Worm (Caenorhabditis elegans) whole organism, young adult: ENCODE results near the gene dyn-1.

Experiments used
- B0336.3 ChIP-seq: fragments of 200-800 bp; sonication (Bioruptor generic); IDR thresholded peaks from 2 replicates; pipeline ENCODE4 v1.3.6; 2022; ENCODE audit warnings: missing genetic modification characterization, missing compliant biosample characterization
- C06A6.2 ChIP-seq: fragments of 200-800 bp; sonication (Bioruptor generic); conservative IDR thresholded peaks from 2 replicates; pipeline ENCODE4 v1.3.6; 2022; ENCODE audit warnings: missing genetic modification characterization, missing compliant biosample characterization
- F23B12.7 ChIP-seq: sonication (generic microtip); optimal IDR thresholded peaks from 2 replicates; lab custom pipeline; 2017; ENCODE audit warnings: missing genetic modification characterization, mild to moderate bottlenecking, missing compliant biosample characterization, antibody characterized with exemption, moderate library complexity; ENCODE audit not compliant: insufficient read depth
- F37B4.10 ChIP-seq: fragments of 200-800 bp; sonication (Bioruptor generic); IDR thresholded peaks from 2 replicates; pipeline ENCODE4 v1.3.6; 2022; ENCODE audit warnings: missing genetic modification characterization, missing compliant biosample characterization
- F39B2.1 ChIP-seq: fragments of 200-800 bp; sonication (Bioruptor generic); IDR thresholded peaks from 2 replicates; pipeline ENCODE4 v1.3.6; 2022; ENCODE audit warnings: missing genetic modification reagents, missing genetic modification characterization, missing compliant biosample characterization
- F52B5.7 ChIP-seq: sonication (generic microtip); optimal IDR thresholded peaks from 2 replicates; lab custom pipeline; 2016; ENCODE audit warnings: mild to moderate bottlenecking, missing genetic modification characterization, missing compliant biosample characterization
- K12H6.12 ChIP-seq: fragments of 200-800 bp; sonication (Bioruptor generic); optimal IDR thresholded peaks from 2 replicates; lab custom pipeline; 2018; ENCODE audit warnings: mild to moderate bottlenecking, missing genetic modification characterization, missing compliant biosample characterization
- T26A5.8 ChIP-seq: sonication (generic microtip); optimal IDR thresholded peaks from 2 replicates; lab custom pipeline; 2016; ENCODE audit warnings: missing genetic modification characterization, missing compliant biosample characterization
- Y53G8AR.9 ChIP-seq: fragments of 200-800 bp; sonication (Bioruptor generic); conservative IDR thresholded peaks from 2 replicates; pipeline ENCODE4 v1.3.6; 2022; ENCODE audit warnings: missing genetic modification reagents, missing genetic modification characterization, missing compliant biosample characterization
- akir-1 ChIP-seq: fragments of 200-800 bp; sonication (Bioruptor generic); optimal IDR thresholded peaks from 2 replicates; lab custom pipeline; 2018; ENCODE audit warnings: mild to moderate bottlenecking, missing genetic modification characterization, moderate library complexity, missing compliant biosample characterization
- aptf-2 ChIP-seq: fragments of 200-800 bp; sonication (Bioruptor generic); conservative IDR thresholded peaks from 2 replicates; pipeline ENCODE4 v1.3.6; 2022; ENCODE audit warnings: missing genetic modification reagents, missing genetic modification characterization, missing compliant biosample characterization
- athp-1 ChIP-seq: sonication (generic microtip); optimal IDR thresholded peaks from 2 replicates; lab custom pipeline; 2017; ENCODE audit warnings: mild to moderate bottlenecking, missing genetic modification characterization, missing compliant biosample characterization
- attf-6 ChIP-seq: fragments of 200-800 bp; sonication (Bioruptor generic); IDR thresholded peaks from 2 replicates; pipeline ENCODE4 v1.3.6; 2022; ENCODE audit warnings: missing genetic modification reagents, missing genetic modification characterization, missing compliant biosample characterization
- bed-1 ChIP-seq: fragments of 200-800 bp; sonication (Bioruptor generic); IDR thresholded peaks from 2 replicates; pipeline ENCODE4 v1.3.6; 2022; ENCODE audit warnings: missing genetic modification reagents, missing genetic modification characterization, missing compliant biosample characterization
- ccch-3 ChIP-seq: fragments of 200-800 bp; sonication (Bioruptor generic); optimal IDR thresholded peaks from 2 replicates; lab custom pipeline; 2018; ENCODE audit warnings: mild to moderate bottlenecking, missing genetic modification characterization, missing compliant biosample characterization
- cebp-1 ChIP-seq, 2 experiments: fragments of 200-800 bp in 1 of 2; sonication (Bioruptor generic) in 1 of 2; sonication (generic microtip) in 1 of 2; IDR thresholded peaks in 1 of 2; optimal IDR thresholded peaks in 1 of 2; 2 replicates each; pipeline versions ENCODE4 v1.3.6 to Lab custom; 2017 to 2022; ENCODE audit warnings: missing compliant biosample characterization in 2 of 2, missing genetic modification characterization in 2 of 2, mild to moderate bottlenecking in 1 of 2, missing genetic modification reagents in 1 of 2, moderate library complexity in 1 of 2
- ceh-100 ChIP-seq: fragments of 200-800 bp; sonication (Bioruptor generic); IDR thresholded peaks from 2 replicates; pipeline ENCODE4 v1.3.6; 2022; ENCODE audit warnings: missing genetic modification reagents, missing genetic modification characterization, missing compliant biosample characterization
- ceh-91 ChIP-seq: fragments of 200-800 bp; sonication (Bioruptor generic); IDR thresholded peaks from 2 replicates; pipeline ENCODE4 v1.3.6; 2022; ENCODE audit warnings: missing genetic modification reagents, missing genetic modification characterization, missing compliant biosample characterization
- chd-7 ChIP-seq: sonication (generic microtip); optimal IDR thresholded peaks from 2 replicates; lab custom pipeline; 2016; ENCODE audit warnings: mild to moderate bottlenecking, missing genetic modification characterization, moderate library complexity, missing compliant biosample characterization
- dox-1 ChIP-seq: fragments of 200-800 bp; sonication (Bioruptor generic); IDR thresholded peaks from 2 replicates; pipeline ENCODE4 v1.3.6; 2022; ENCODE audit warnings: missing genetic modification reagents, missing genetic modification characterization, missing compliant biosample characterization
- egrh-3 ChIP-seq: fragments of 200-800 bp; sonication (Bioruptor generic); IDR thresholded peaks from 2 replicates; pipeline ENCODE4 v1.3.6; 2022; ENCODE audit warnings: missing genetic modification reagents, missing genetic modification characterization, missing compliant biosample characterization
- ekl-4 ChIP-seq: fragments of 200-800 bp; sonication (Bioruptor generic); IDR thresholded peaks from 2 replicates; pipeline ENCODE4 v1.3.6; 2022; ENCODE audit warnings: missing genetic modification reagents, missing genetic modification characterization, missing compliant biosample characterization
- hmg-1.2 ChIP-seq: fragments of 200-800 bp; sonication (Bioruptor generic); IDR thresholded peaks from 2 replicates; pipeline ENCODE4 v1.3.6; 2022; ENCODE audit warnings: missing genetic modification reagents, missing genetic modification characterization, missing compliant biosample characterization
- hrde-1 ChIP-seq: sonication (generic microtip); optimal IDR thresholded peaks from 2 replicates; lab custom pipeline; 2016; ENCODE audit warnings: missing genetic modification characterization, mild to moderate bottlenecking, missing compliant biosample characterization, moderate library complexity, missing genotype, missing genetic modification reagents, borderline replicate concordance
- let-607 ChIP-seq, 2 experiments: fragments of 200-800 bp in 1 of 2; sonication (Bioruptor generic) in 1 of 2; sonication (generic microtip) in 1 of 2; optimal IDR thresholded peaks; 2 replicates each; lab custom pipeline; 2016 to 2018; ENCODE audit warnings: mild to moderate bottlenecking in 2 of 2, missing compliant biosample characterization in 2 of 2, missing genetic modification characterization in 2 of 2, moderate library complexity in 2 of 2, missing genotype in 1 of 2
- lin-35 ChIP-seq, 3 experiments: fragments of 150-350 bp in 2 of 3; sonication (generic microtip) in 1 of 3; optimal IDR thresholded peaks; 2 replicates each; lab custom pipeline; 2014 to 2018; ENCODE audit warnings: missing biosample characterization in 3 of 3, missing genetic modification characterization in 3 of 3, missing genetic modification reagents in 3 of 3
- lir-1 ChIP-seq: fragments of 200-800 bp; sonication (Bioruptor generic); conservative IDR thresholded peaks from 2 replicates; pipeline ENCODE4 v1.3.6; 2022; ENCODE audit warnings: missing genetic modification reagents, missing genetic modification characterization, missing compliant biosample characterization
- madf-8 ChIP-seq: fragments of 200-800 bp; sonication (Bioruptor generic); conservative IDR thresholded peaks from 2 replicates; pipeline ENCODE4 v1.3.6; 2022; ENCODE audit warnings: missing genetic modification reagents, missing genetic modification characterization, missing compliant biosample characterization
- mxl-1 ChIP-seq: sonication (generic microtip); optimal IDR thresholded peaks from 2 replicates; lab custom pipeline; 2016; ENCODE audit warnings: missing genetic modification characterization, missing compliant biosample characterization
- nfya-2 ChIP-seq: fragments of 200-800 bp; sonication (Bioruptor generic); IDR thresholded peaks from 2 replicates; pipeline ENCODE4 v1.3.6; 2022; ENCODE audit warnings: missing genetic modification reagents, missing genetic modification characterization, missing compliant biosample characterization
- nfyb-1 ChIP-seq: fragments of 200-800 bp; sonication (Bioruptor generic); IDR thresholded peaks from 2 replicates; pipeline ENCODE4 v1.3.6; 2022; ENCODE audit warnings: missing genetic modification reagents, missing genetic modification characterization, missing compliant biosample characterization
- nhr-80 ChIP-seq: sonication (generic microtip); optimal IDR thresholded peaks from 2 replicates; lab custom pipeline; 2016; ENCODE audit warnings: missing genetic modification characterization, missing compliant biosample characterization
- repo-1 ChIP-seq: sonication (generic microtip); optimal IDR thresholded peaks from 2 replicates; lab custom pipeline; 2017; ENCODE audit warnings: mild to moderate bottlenecking, missing genetic modification characterization, missing compliant biosample characterization
- rpc-1 ChIP-seq, 2 experiments: fragments of 150-350 bp in 1 of 2; sonication (generic microtip) in 1 of 2; optimal IDR thresholded peaks; 2 replicates each; lab custom pipeline; 2014 to 2018; ENCODE audit warnings: missing biosample characterization in 1 of 2, missing genetic modification characterization in 1 of 2, missing genetic modification reagents in 1 of 2, missing genotype in 1 of 2
- sdz-38 ChIP-seq: sonication (generic microtip); optimal IDR thresholded peaks from 2 replicates; lab custom pipeline; 2016; ENCODE audit warnings: missing genotype, missing genetic modification characterization, missing compliant biosample characterization
- snpc-1.1 ChIP-seq: sonication (generic microtip); optimal IDR thresholded peaks from 2 replicates; lab custom pipeline; 2017; ENCODE audit warnings: missing genetic modification characterization, mild to moderate bottlenecking, missing compliant biosample characterization, antibody characterized with exemption, moderate library complexity, missing genotype, missing genetic modification reagents; ENCODE audit not compliant: insufficient read depth
- unc-130 ChIP-seq: sonication (generic microtip); optimal IDR thresholded peaks from 2 replicates; lab custom pipeline; 2016; ENCODE audit warnings: missing genetic modification reagents, missing genetic modification characterization, missing compliant biosample characterization
- unc-62 ChIP-seq: fragments of 150-350 bp; optimal IDR thresholded peaks from 2 replicates; lab custom pipeline; 2014; ENCODE audit warnings: missing biosample characterization, missing genetic modification reagents, missing genetic modification characterization
- zim-3 ChIP-seq: sonication (generic microtip); optimal IDR thresholded peaks from 2 replicates; lab custom pipeline; 2017; ENCODE audit warnings: mild to moderate bottlenecking, missing genetic modification characterization, moderate library complexity, missing compliant biosample characterization
- ztf-26 ChIP-seq: sonication (generic microtip); optimal IDR thresholded peaks from 2 replicates; lab custom pipeline; 2017; ENCODE audit warnings: missing genetic modification characterization, missing compliant biosample characterization
- ztf-28 ChIP-seq: fragments of 200-800 bp; sonication (Bioruptor generic); IDR thresholded peaks from 2 replicates; pipeline ENCODE4 v1.3.6; 2022; ENCODE audit warnings: missing genetic modification reagents, missing genetic modification characterization, missing compliant biosample characterization
- ztf-3 ChIP-seq: fragments of 200-800 bp; sonication (Bioruptor generic); optimal IDR thresholded peaks from 2 replicates; lab custom pipeline; 2018; ENCODE audit warnings: mild to moderate bottlenecking, missing genetic modification characterization, missing compliant biosample characterization

dyn-1 gene

DNA sequence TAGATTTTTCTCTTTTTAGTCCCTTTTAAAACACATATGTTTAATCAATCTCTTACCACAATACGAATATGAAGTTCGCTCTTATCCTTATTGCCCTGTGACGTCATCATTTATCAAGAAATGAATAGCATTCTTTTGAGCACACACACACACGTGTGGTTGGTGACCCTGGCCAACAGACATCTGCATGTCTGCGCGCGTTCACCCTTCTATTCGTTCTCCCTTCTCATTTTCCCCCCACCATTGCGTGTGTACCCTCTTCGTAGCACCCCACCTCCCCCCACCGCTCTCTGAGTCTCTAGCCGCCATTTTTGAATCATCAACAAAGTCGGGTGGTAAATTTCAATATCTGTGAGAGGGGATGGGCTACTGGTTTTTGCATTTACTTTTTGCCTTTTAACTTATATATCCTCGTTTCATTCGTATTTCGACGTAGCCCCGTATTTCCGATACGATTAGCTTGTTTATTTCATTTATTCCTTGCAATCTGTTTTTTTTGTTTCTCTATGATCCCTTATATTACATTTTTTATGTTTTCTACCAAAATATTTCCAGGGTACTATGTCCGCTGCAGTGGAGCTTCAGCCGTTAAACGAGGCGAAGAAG is 31.9 kb downstream of the dyn-1 start, which contains the start of gene ent-2 (continued):
- TF ChIP-seq F39B2.1 (no peak), nfyb-1 (GFP tag; lab: Robert Waterston, UW) (no peak), zim-3 (tag; lab: Kevin White, UChicago) (no peak), B0336.3 (GFP tag; lab: Robert Waterston, UW) (no peak), nfya-2 (GFP tag; lab: Robert Waterston, UW) (no peak), bed-1 (no peak), let-607 (tag; optimal IDR thresholded peaks at IDR 0.05; lab: Kevin White, UChicago) (no peak), akir-1 (GFP tag; lab: Kevin White, UChicago) (no peak), hmg-1.2 (GFP tag; lab: Robert Waterston, UW) (no peak), egrh-3 (0 out of 2 replicates have a peak, but pooled peaks have one; percentile 20), hrde-1 (tag; lab: Kevin White, UChicago) (no peak), chd-7 (tag; lab: Kevin White, UChicago) (no peak), sdz-38 (tag; lab: Kevin White, UChicago) (no peak), repo-1 (no peak), F37B4.10 (GFP tag; lab: Robert Waterston, UW) (no peak)

DNA sequence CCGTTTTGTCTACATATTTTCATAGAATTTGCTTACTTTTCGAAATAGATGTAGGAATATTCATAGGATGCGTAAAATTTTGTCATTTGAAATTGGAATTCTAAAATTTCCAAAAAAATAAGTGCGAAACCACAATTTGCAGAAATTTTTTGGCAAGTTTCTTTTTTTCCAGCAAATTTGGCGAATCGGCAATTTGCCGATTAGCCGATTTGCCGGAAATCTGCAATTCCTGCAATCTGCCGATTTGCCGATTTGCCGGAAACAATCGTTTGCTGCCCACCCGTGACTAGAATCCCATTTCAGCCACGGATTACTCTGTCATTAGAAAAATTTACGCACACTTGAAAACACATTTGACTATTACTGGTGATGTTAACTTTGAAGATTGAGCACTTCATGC is 35.5 kb downstream of the dyn-1 start:
- TF ChIP-seq repo-1, result no peak
- TF ChIP-seq F39B2.1, result 0 out of 2 replicates have a peak, but pooled peaks have one; percentile 23
- no peak for TF ChIP-seq ztf-3 (GFP tag; lab: Kevin White, UChicago)
- TF ChIP-seq ekl-4, result 0 out of 2 replicates have a peak, but pooled peaks have one; percentile 44
- no peak for TF ChIP-seq attf-6 (GFP tag; lab: Robert Waterston, UW)
- TF ChIP-seq cebp-1 (GFP tag; IDR thresholded peaks at IDR 0.05; lab: Robert Waterston, UW), result no peak
- peak; percentile 15 for TF ChIP-seq cebp-1 (tag; optimal IDR thresholded peaks at IDR 0.05; lab: Kevin White, UChicago)
- TF ChIP-seq unc-130 (GFP tag; lab: Kevin White, UChicago), result no peak
- 0 out of 2 replicates have a peak, but pooled peaks have one; percentile 25 for TF ChIP-seq Y53G8AR.9 (GFP tag; lab: Robert Waterston, UW)
- TF ChIP-seq mxl-1, result no peak
- TF ChIP-seq hmg-1.2 (GFP tag; lab: Robert Waterston, UW), result 0 out of 2 replicates have a peak, but pooled peaks have one; percentile 8
- TF ChIP-seq nfyb-1 (GFP tag; lab: Robert Waterston, UW), result peak; percentile 56; the same call in 1 of the 2 replicates
- no peak for TF ChIP-seq ztf-26 (tag; lab: Kevin White, UChicago)
- no peak for TF ChIP-seq F37B4.10 (GFP tag; lab: Robert Waterston, UW)
- no peak for TF ChIP-seq ceh-91 (GFP tag; lab: Robert Waterston, UW)
- TF ChIP-seq athp-1 (tag; lab: Kevin White, UChicago), result no peak

- no peak for TF ChIP-seq F52B5.7 (tag; lab: Kevin White, UChicago)
- TF ChIP-seq bed-1, result no peak
- peak; percentile 12 for TF ChIP-seq unc-62 (GFP tag; lab: Kevin White, UChicago)
- no peak for TF ChIP-seq nhr-80 (tag; lab: Kevin White, UChicago)
- TF ChIP-seq lin-35 (GFP tag; optimal IDR thresholded peaks at IDR 0.05; lab: Kevin White, UChicago), result peak in 1 of 3 experiments; percentile 70
- peak; percentile 41; the same call in 1 of the 2 replicates for TF ChIP-seq C06A6.2 (GFP tag; lab: Robert Waterston, UW)
- peak; percentile 79 for TF ChIP-seq K12H6.12 (tag; lab: Kevin White, UChicago)
- TF ChIP-seq lir-1 (GFP tag; lab: Robert Waterston, UW), result no peak
- no peak for TF ChIP-seq F23B12.7 (tag; lab: Kevin White, UChicago)
- no peak for TF ChIP-seq aptf-2 (GFP tag; lab: Robert Waterston, UW)
- TF ChIP-seq T26A5.8 (tag; lab: Kevin White, UChicago), result no peak
- TF ChIP-seq F37B4.10 (GFP tag; lab: Robert Waterston, UW), result no peak
- TF ChIP-seq ceh-100 (GFP tag; lab: Robert Waterston, UW), result no peak
- no peak for TF ChIP-seq ztf-28 (GFP tag; lab: Robert Waterston, UW)
- no peak for TF ChIP-seq snpc-1.1 (tag; lab: Kevin White, UChicago)
- no peak for TF ChIP-seq rpc-1 (optimal IDR thresholded peaks at IDR 0.05; lab: Kevin White, UChicago)
- TF ChIP-seq rpc-1 (tag; optimal IDR thresholded peaks at IDR 0.05; lab: Kevin White, UChicago), result no peak
- TF ChIP-seq madf-8 (GFP tag; lab: Robert Waterston, UW), result no peak
- peak; percentile 20; the same call in 1 of the 2 replicates for TF ChIP-seq dox-1
- no peak for TF ChIP-seq ztf-3 (GFP tag; lab: Kevin White, UChicago)
- no peak for TF ChIP-seq B0336.3 (GFP tag; lab: Robert Waterston, UW)
- no peak for TF ChIP-seq ccch-3 (GFP tag; lab: Kevin White, UChicago)
Measured at ce11 chrX:15606585-15607276, 38.0 kb downstream of the dyn-1 start, which contains the start of gene rab-14. rab-14 (minus strand) TSS chrX:15606635.
